Fruit fly (Drosophila melanogaster) whole organism: ENCODE results near the gene ThrRS.

Source experiments
- CG8478 ChIP-seq: fragments of >200 bp; optimal IDR thresholded peaks from 2 replicates; lab custom pipeline; 2018; ENCODE audit warnings: inconsistent platforms
- Dll ChIP-seq: fragments of >200 bp; optimal IDR thresholded peaks from 2 replicates; lab custom pipeline; 2017
- EcR ChIP-seq, 2 experiments: fragments of >200 bp; optimal IDR thresholded peaks; 2 replicates each; lab custom pipeline; 2017; ENCODE audit warnings: missing biosample characterization in 2 of 2, missing genetic modification characterization in 2 of 2, missing genetic modification reagents in 2 of 2
- pan ChIP-seq: fragments of >200 bp; optimal IDR thresholded peaks from 2 replicates; lab custom pipeline; 2017
- psq ChIP-seq: fragments of >200 bp; optimal IDR thresholded peaks from 2 replicates; lab custom pipeline; 2017
- usp ChIP-seq: fragments of >200 bp; optimal IDR thresholded peaks from 2 replicates; lab custom pipeline; 2017; ENCODE audit warnings: missing biosample characterization, missing genetic modification characterization, mixed read lengths

Gene ThrRS

dm6 chr2L:12103231-12104210 is at the start of gene ThrRS, which contains the start of gene Patsas:
Gene ThrRS (plus strand): TSS chr2L:12103751.
Gene Patsas (minus strand): TSS chr2L:12103285.
- TF ChIP-seq EcR (GFP tag; optimal IDR thresholded peaks at IDR 0.05; lab: Kevin White, UChicago) (no peak), pan (lab: Kevin White, UChicago) (no peak), psq (no peak), CG8478 (no peak), usp (GFP tag; lab: Kevin White, UChicago) (no peak), Dll (lab: Kevin White, UChicago) (no peak)

dm6 chr2L:12055837-12056388 is 47.6 kb upstream of the ThrRS start, which contains the start of the genes JhI-21, RpL7-like and CG34164:
Gene JhI-21 (minus strand): TSS chr2L:12056042.
Gene RpL7-like (plus strand): TSS chr2L:12056326.
Gene CG34164 (plus strand): TSS chr2L:12056348.
- TF ChIP-seq usp (GFP tag; lab: Kevin White, UChicago) (no peak), CG8478 (no peak), psq (no peak), Dll (lab: Kevin White, UChicago) (no peak), EcR (GFP tag; optimal IDR thresholded peaks at IDR 0.05; lab: Kevin White, UChicago) (no peak), pan (lab: Kevin White, UChicago) (no peak)

dm6 chr2L:12063035-12063434 is 40.5 kb upstream of the ThrRS start, which contains the start of gene Rab3-GAP:
Gene Rab3-GAP (minus strand): TSS chr2L:12063184.
- no peak for TF ChIP-seq EcR (GFP tag; optimal IDR thresholded peaks at IDR 0.05; lab: Kevin White, UChicago)
- no peak for TF ChIP-seq CG8478
- TF ChIP-seq usp (GFP tag; lab: Kevin White, UChicago): no peak
- no peak for TF ChIP-seq pan (lab: Kevin White, UChicago)
- no peak for TF ChIP-seq Dll (lab: Kevin White, UChicago)
- no peak for TF ChIP-seq psq

DNA sequence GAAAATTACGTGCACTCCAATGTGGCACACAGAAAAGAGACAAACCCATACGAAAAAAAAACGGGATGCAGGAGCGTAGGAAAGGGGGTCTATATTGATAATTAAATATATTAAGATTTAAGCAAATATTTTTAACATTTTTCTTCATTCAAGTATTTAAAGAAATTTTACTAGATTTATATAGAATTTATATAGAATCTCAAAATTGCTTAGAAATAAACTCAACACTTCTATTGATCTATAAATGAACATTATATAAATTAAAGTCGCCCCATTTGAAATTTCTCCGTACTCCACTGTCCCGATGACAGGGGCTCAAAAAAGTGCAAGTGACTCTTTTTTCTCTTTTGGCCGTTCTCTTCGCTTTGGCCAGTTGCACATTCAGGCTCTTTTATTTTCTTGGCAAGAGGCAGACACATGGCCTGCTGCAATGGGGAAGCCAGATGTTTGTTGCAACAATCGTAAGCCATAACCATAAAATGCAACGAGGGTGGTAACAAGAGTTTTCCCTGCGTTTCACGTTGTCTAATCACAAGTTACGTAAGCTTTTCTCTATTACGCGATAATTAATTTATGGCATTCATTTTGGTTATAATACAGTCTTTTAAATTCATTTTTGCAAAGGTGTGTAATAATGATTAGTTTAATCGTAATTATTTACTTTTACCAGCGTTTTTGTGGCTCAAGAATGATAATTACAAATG is 37.7 kb upstream of the ThrRS start:
- TF ChIP-seq pan (lab: Kevin White, UChicago) (no peak), psq (no peak), Dll (lab: Kevin White, UChicago) (no peak), CG8478 (no peak), usp (GFP tag; lab: Kevin White, UChicago) (no peak), EcR (GFP tag; optimal IDR thresholded peaks at IDR 0.05; lab: Kevin White, UChicago) (no peak)

- TF ChIP-seq CG8478 (no peak), EcR (GFP tag; optimal IDR thresholded peaks at IDR 0.05; lab: Kevin White, UChicago) (no peak), usp (GFP tag; lab: Kevin White, UChicago) (no peak), Dll (lab: Kevin White, UChicago) (no peak), psq (no peak), pan (lab: Kevin White, UChicago) (no peak)
These were observed 36.8 kb upstream of the ThrRS start, which contains the start of gene firl for dm6 chr2L:12066617-12067251. Gene firl (minus strand): TSS chr2L:12066775.

DNA sequence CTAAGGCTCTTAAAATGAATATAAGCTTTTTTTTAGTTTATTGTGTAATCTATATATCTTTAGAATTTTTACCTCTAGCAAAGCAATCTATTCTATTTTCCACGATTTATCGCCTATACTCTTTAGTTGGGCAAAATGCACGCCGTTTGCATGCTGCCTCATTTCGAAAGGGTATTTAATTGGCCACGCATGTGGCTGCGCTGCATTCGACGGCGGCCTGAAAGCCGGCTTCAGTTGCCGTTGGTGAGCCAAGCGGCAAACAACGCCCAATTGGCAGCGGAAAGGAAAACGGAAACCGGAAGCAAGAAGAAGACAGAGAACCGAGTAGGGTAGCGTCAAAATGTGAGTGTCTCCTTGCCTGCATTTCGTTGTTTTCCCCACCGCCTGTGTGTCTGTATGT is 27.7 kb upstream of the ThrRS start, which contains the start of gene CG14947:
CG14947 (plus strand) TSS at position 251 of the 400 bp plus-strand sequence.
- TF ChIP-seq pan (lab: Kevin White, UChicago): no peak
- no peak for TF ChIP-seq EcR (GFP tag; optimal IDR thresholded peaks at IDR 0.05; lab: Kevin White, UChicago)
- TF ChIP-seq usp (GFP tag; lab: Kevin White, UChicago): no peak
- no peak for TF ChIP-seq Dll (lab: Kevin White, UChicago)
- no peak for TF ChIP-seq CG8478
- TF ChIP-seq psq: no peak

dm6 chr2L:12078123-12078658 is 25.4 kb upstream of the ThrRS start:
- no peak for TF ChIP-seq psq
- no peak for TF ChIP-seq CG8478
- no peak for TF ChIP-seq EcR (GFP tag; optimal IDR thresholded peaks at IDR 0.05; lab: Kevin White, UChicago)
- no peak for TF ChIP-seq Dll (lab: Kevin White, UChicago)
- no peak for TF ChIP-seq usp (GFP tag; lab: Kevin White, UChicago)
- no peak for TF ChIP-seq pan (lab: Kevin White, UChicago)

DNA sequence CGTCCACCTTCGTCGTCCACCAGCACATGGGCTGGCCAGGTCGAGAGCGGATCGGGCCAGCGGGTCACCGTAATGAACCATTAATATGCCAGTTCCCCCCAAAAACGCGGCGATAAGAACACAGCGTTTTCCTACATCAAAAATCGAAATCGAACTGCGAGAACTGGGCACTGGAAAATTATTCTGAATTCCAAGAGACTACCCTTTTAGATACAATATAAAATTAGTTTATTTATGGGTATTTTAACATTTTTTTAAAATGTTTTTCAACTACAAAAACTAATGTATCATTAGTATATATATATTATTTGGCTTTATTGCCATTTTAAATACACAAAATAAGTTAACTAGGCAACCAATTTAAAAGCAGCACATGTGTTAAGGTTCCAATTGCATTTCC is 24.9 kb upstream of the ThrRS start:
- TF ChIP-seq usp (GFP tag; lab: Kevin White, UChicago) (no peak), pan (lab: Kevin White, UChicago) (no peak), CG8478 (no peak), psq (no peak), EcR (GFP tag; optimal IDR thresholded peaks at IDR 0.05; lab: Kevin White, UChicago) (no peak), Dll (lab: Kevin White, UChicago) (no peak)

dm6 chr2L:12079827-12080381 is 23.6 kb upstream of the ThrRS start:
- no peak for TF ChIP-seq usp (GFP tag; lab: Kevin White, UChicago)
- TF ChIP-seq pan (lab: Kevin White, UChicago): no peak
- TF ChIP-seq Dll (lab: Kevin White, UChicago): no peak
- TF ChIP-seq psq: no peak
- no peak for TF ChIP-seq EcR (GFP tag; optimal IDR thresholded peaks at IDR 0.05; lab: Kevin White, UChicago)
- no peak for TF ChIP-seq CG8478

DNA sequence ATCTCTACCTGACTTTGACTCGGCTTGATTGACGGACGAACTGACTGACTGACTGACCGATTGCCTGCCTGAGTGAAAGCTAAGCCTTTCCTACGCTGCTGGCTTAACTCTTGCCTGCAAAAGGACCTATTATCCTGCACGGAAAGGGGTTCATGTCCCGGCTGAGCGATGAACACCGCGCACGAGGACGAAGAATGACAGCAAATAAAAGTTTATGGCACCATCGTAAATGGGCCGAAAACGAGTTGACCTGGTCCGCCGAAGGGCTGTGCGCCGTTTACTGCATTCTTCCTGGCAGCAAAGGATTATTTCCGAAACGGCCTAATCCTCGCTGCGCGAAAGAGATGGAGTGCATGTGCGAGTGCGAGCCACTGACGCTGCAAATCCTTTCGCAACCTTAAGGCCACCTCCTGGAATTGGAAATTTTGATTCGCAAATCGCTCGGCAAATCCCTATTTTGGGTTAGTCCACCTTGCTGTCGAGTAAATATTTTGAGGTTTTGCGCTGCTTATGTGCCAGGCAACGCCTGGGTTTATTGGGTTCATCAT is 22.4 kb upstream of the ThrRS start:
- TF ChIP-seq Dll (lab: Kevin White, UChicago) (no peak), usp (GFP tag; lab: Kevin White, UChicago) (no peak), CG8478 (no peak), psq (no peak), EcR (GFP tag; optimal IDR thresholded peaks at IDR 0.05; lab: Kevin White, UChicago) (no peak), pan (lab: Kevin White, UChicago) (no peak)
